Fruit fly (Drosophila melanogaster) whole organism, embryonic: ENCODE measurements around the gene Sap30.
A peak's percentile ranks its signal among the peaks of the same experiment; 100 is the strongest.

Experiments used
- CG10431 ChIP-seq: fragments of 200-800 bp; sonication (Bioruptor generic); optimal IDR thresholded peaks from 3 replicates; lab custom pipeline; 2018; ENCODE audit warnings: missing biosample characterization, mild to moderate bottlenecking, missing genetic modification characterization
- CG11560 ChIP-seq: fragments of 200-800 bp; sonication (Bioruptor generic); IDR thresholded peaks from 3 replicates; pipeline ENCODE4 v1.3.6; 2022; ENCODE audit warnings: missing biosample characterization, missing genetic modification characterization
- CG12659 ChIP-seq: fragments of 200-800 bp; sonication (Bioruptor generic); optimal IDR thresholded peaks from 3 replicates; lab custom pipeline; 2017; ENCODE audit warnings: mild to moderate bottlenecking, missing biosample characterization, missing genetic modification reagents, missing genetic modification characterization
- CG13287 ChIP-seq: fragments of 200-800 bp; sonication (Bioruptor generic); IDR thresholded peaks from 2 replicates; pipeline ENCODE4 v1.3.6; 2022; ENCODE audit warnings: missing biosample characterization, missing genetic modification characterization; ENCODE audit not compliant: partially characterized antibody
- CG13424 ChIP-seq: fragments of 200-800 bp; sonication (Bioruptor generic); optimal IDR thresholded peaks from 2 replicates; lab custom pipeline; 2019; ENCODE audit warnings: missing biosample characterization, mild to moderate bottlenecking, missing genetic modification characterization, moderate library complexity
- CG1529 ChIP-seq: fragments of 200-800 bp; sonication (Bioruptor generic); optimal IDR thresholded peaks from 3 replicates; lab custom pipeline; 2018; ENCODE audit warnings: missing biosample characterization, missing genetic modification characterization
- CG15479 ChIP-seq: fragments of 200-800 bp; sonication (Bioruptor generic); optimal IDR thresholded peaks from 3 replicates; lab custom pipeline; 2019; ENCODE audit warnings: missing biosample characterization, mild to moderate bottlenecking, missing genetic modification characterization, moderate library complexity
- CG1602 ChIP-seq: fragments of 200-800 bp; sonication (Bioruptor generic); optimal IDR thresholded peaks from 3 replicates; lab custom pipeline; 2016; ENCODE audit warnings: missing biosample characterization, missing genetic modification characterization
- CG17568 ChIP-seq: fragments of 200-800 bp; sonication (Bioruptor generic); optimal IDR thresholded peaks from 2 replicates; lab custom pipeline; 2018; ENCODE audit warnings: missing biosample characterization, mild to moderate bottlenecking, missing genetic modification characterization, moderate library complexity
- CG18619 ChIP-seq: fragments of 200-800 bp; sonication (Bioruptor generic); optimal IDR thresholded peaks from 3 replicates; lab custom pipeline; 2017; ENCODE audit warnings: missing biosample characterization, mild to moderate bottlenecking, missing genetic modification characterization
- CG32767 ChIP-seq: fragments of 200-800 bp; sonication (Bioruptor generic); IDR thresholded peaks from 2 replicates; pipeline ENCODE4 v1.3.6; 2022; ENCODE audit warnings: missing biosample characterization, missing genetic modification characterization
- CG4424 ChIP-seq: fragments of 200-800 bp; sonication (Bioruptor generic); optimal IDR thresholded peaks from 3 replicates; lab custom pipeline; 2016; ENCODE audit warnings: missing biosample characterization, missing genetic modification characterization
- CG4730 ChIP-seq: fragments of 200-800 bp; sonication (Bioruptor generic); IDR thresholded peaks from 2 replicates; pipeline ENCODE4 v1.3.6; 2022; ENCODE audit warnings: missing biosample characterization, missing genetic modification characterization
- CG5245 ChIP-seq: fragments of 200-800 bp; sonication (Bioruptor generic); optimal IDR thresholded peaks from 3 replicates; lab custom pipeline; 2016; ENCODE audit warnings: missing biosample characterization, missing genetic modification characterization
- CG6854 ChIP-seq: fragments of 200-800 bp; sonication (Bioruptor generic); optimal IDR thresholded peaks from 3 replicates; lab custom pipeline; 2017; ENCODE audit warnings: missing biosample characterization, mild to moderate bottlenecking, missing genetic modification characterization
- CG7556 ChIP-seq: fragments of 200-800 bp; sonication (Bioruptor generic); optimal IDR thresholded peaks from 2 replicates; lab custom pipeline; 2017; ENCODE audit warnings: missing biosample characterization, mild to moderate bottlenecking, missing genetic modification characterization
- CG8388 ChIP-seq: fragments of 200-800 bp; sonication (Bioruptor generic); optimal IDR thresholded peaks from 2 replicates; lab custom pipeline; 2019; ENCODE audit warnings: missing biosample characterization, mild to moderate bottlenecking, missing genetic modification characterization, moderate library complexity
- CG8765 ChIP-seq: fragments of 200-800 bp; sonication (Bioruptor generic); IDR thresholded peaks from 2 replicates; pipeline ENCODE4 v1.3.6; 2022; ENCODE audit warnings: missing biosample characterization, missing genetic modification characterization
- Camta ChIP-seq: fragments of 200-800 bp; sonication (Bioruptor generic); optimal IDR thresholded peaks from 2 replicates; lab custom pipeline; 2016; ENCODE audit warnings: missing biosample characterization, missing genetic modification characterization
- Doc3 ChIP-seq: fragments of 200-800 bp; sonication (Bioruptor generic); IDR thresholded peaks from 3 replicates; pipeline ENCODE4 v1.3.6; 2022; ENCODE audit warnings: missing biosample characterization, missing genetic modification characterization; ENCODE audit not compliant: partially characterized antibody
- Dref ChIP-seq: fragments of 200-800 bp; sonication (Bioruptor generic); IDR thresholded peaks from 2 replicates; pipeline ENCODE4 v1.3.6; 2022; ENCODE audit warnings: missing biosample characterization, missing genetic modification characterization
- Hmx ChIP-seq: fragments of 200-800 bp; sonication (Bioruptor generic); optimal IDR thresholded peaks from 2 replicates; lab custom pipeline; 2016; ENCODE audit warnings: missing biosample characterization, missing genetic modification characterization
- Max ChIP-seq: fragments of 200-800 bp; sonication (Bioruptor generic); optimal IDR thresholded peaks from 2 replicates; lab custom pipeline; 2016; ENCODE audit warnings: missing biosample characterization, mild to moderate bottlenecking, missing genetic modification characterization
- NK7.1 ChIP-seq: fragments of 200-800 bp; sonication (Bioruptor generic); optimal IDR thresholded peaks from 3 replicates; lab custom pipeline; 2016; ENCODE audit warnings: missing biosample characterization, missing genetic modification characterization
- Nf-YA ChIP-seq: fragments of 200-800 bp; sonication (Bioruptor generic); IDR thresholded peaks from 2 replicates; pipeline ENCODE4 v1.3.6; 2022; ENCODE audit warnings: missing biosample characterization, missing genetic modification characterization
- Poxn ChIP-seq: fragments of 200-800 bp; sonication (Bioruptor generic); IDR thresholded peaks from 2 replicates; pipeline ENCODE4 v1.3.6; 2022; ENCODE audit warnings: missing biosample characterization, missing genetic modification characterization
- Rx ChIP-seq: fragments of 200-800 bp; sonication (Bioruptor generic); IDR thresholded peaks from 2 replicates; pipeline ENCODE4 v1.3.6; 2022; ENCODE audit warnings: missing biosample characterization, missing genetic modification characterization
- Scr ChIP-seq: fragments of 200-800 bp; sonication (Bioruptor generic); IDR thresholded peaks from 2 replicates; pipeline ENCODE4 v1.3.6; 2022; ENCODE audit warnings: missing biosample characterization, missing genetic modification characterization; ENCODE audit not compliant: partially characterized antibody
- TFAM ChIP-seq: fragments of 200-800 bp; sonication (Bioruptor generic); optimal IDR thresholded peaks from 2 replicates; lab custom pipeline; 2017; ENCODE audit warnings: missing biosample characterization, missing genetic modification characterization, inconsistent platforms
- Trl ChIP-seq, 3 experiments: fragments of >200 bp in 2 of 3; fragments of 200-800 bp in 1 of 3; sonication (Bioruptor generic) in 1 of 3; optimal IDR thresholded peaks; 2 replicates in 1 of 3; 3 replicates in 2 of 3; lab custom pipeline; 2016 to 2017; ENCODE audit warnings: missing biosample characterization in 1 of 3, missing genetic modification characterization in 1 of 3
- abd-A ChIP-seq: fragments of 200-800 bp; sonication (Bioruptor generic); optimal IDR thresholded peaks from 3 replicates; lab custom pipeline; 2019; ENCODE audit warnings: missing biosample characterization, mild to moderate bottlenecking, missing genetic modification characterization, moderate library complexity
- ash1 ChIP-seq: fragments of 200-800 bp; sonication (Bioruptor generic); optimal IDR thresholded peaks from 2 replicates; lab custom pipeline; 2018; ENCODE audit warnings: missing biosample characterization, mild to moderate bottlenecking, missing genetic modification characterization
- bigmax ChIP-seq: fragments of 200-800 bp; sonication (Bioruptor generic); optimal IDR thresholded peaks from 2 replicates; lab custom pipeline; 2018; ENCODE audit warnings: missing biosample characterization, mild to moderate bottlenecking, missing genetic modification characterization
- chn ChIP-seq: fragments of 200-800 bp; sonication (Bioruptor generic); optimal IDR thresholded peaks from 2 replicates; lab custom pipeline; 2016; ENCODE audit warnings: missing biosample characterization, missing genetic modification characterization
- emc ChIP-seq: fragments of 200-800 bp; sonication (Bioruptor generic); optimal IDR thresholded peaks from 2 replicates; lab custom pipeline; 2016; ENCODE audit warnings: missing biosample characterization, missing genetic modification characterization
- h ChIP-seq: fragments of >200 bp; optimal IDR thresholded peaks from 2 replicates; lab custom pipeline; 2017
- lilli ChIP-seq: fragments of 200-800 bp; sonication (Bioruptor generic); optimal IDR thresholded peaks from 3 replicates; lab custom pipeline; 2016; ENCODE audit warnings: missing biosample characterization, missing genetic modification characterization
- nmo ChIP-seq: fragments of 200-800 bp; sonication (Bioruptor generic); optimal IDR thresholded peaks from 2 replicates; lab custom pipeline; 2018; ENCODE audit warnings: missing biosample characterization, mild to moderate bottlenecking, missing genetic modification characterization, moderate library complexity
- pita ChIP-seq: fragments of 200-800 bp; sonication (Bioruptor generic); optimal IDR thresholded peaks from 2 replicates; lab custom pipeline; 2017; ENCODE audit warnings: missing biosample characterization, mild to moderate bottlenecking, missing genetic modification characterization
- prd ChIP-seq, 3 experiments: fragments of >200 bp in 2 of 3; fragments of 200-800 bp in 1 of 3; sonication (Bioruptor generic) in 1 of 3; optimal IDR thresholded peaks in 2 of 3; IDR thresholded peaks in 1 of 3; 2 replicates in 2 of 3; 3 replicates in 1 of 3; pipeline versions ENCODE4 v1.3.6 to Lab custom; 2017 to 2022; ENCODE audit warnings: missing biosample characterization in 1 of 3, missing genetic modification characterization in 1 of 3
- psq ChIP-seq: fragments of 200-800 bp; sonication (Bioruptor generic); optimal IDR thresholded peaks from 2 replicates; lab custom pipeline; 2017; ENCODE audit warnings: missing biosample characterization, missing genetic modification characterization
- scrt ChIP-seq: fragments of 200-800 bp; sonication (Bioruptor generic); optimal IDR thresholded peaks from 2 replicates; lab custom pipeline; 2018; ENCODE audit warnings: missing biosample characterization, mild to moderate bottlenecking, missing genetic modification characterization, moderate library complexity
- sim ChIP-seq: fragments of 200-800 bp; sonication (Bioruptor generic); IDR thresholded peaks from 2 replicates; pipeline ENCODE4 v1.3.6; 2022; ENCODE audit warnings: missing biosample characterization, missing genetic modification characterization
- so ChIP-seq: fragments of 200-800 bp; sonication (Bioruptor generic); IDR thresholded peaks from 3 replicates; pipeline ENCODE4 v1.3.6; 2022; ENCODE audit warnings: missing biosample characterization, missing genetic modification characterization
- tio ChIP-seq: fragments of 200-800 bp; sonication (Bioruptor generic); optimal IDR thresholded peaks from 2 replicates; lab custom pipeline; 2017; ENCODE audit warnings: missing biosample characterization, missing genetic modification characterization, inconsistent platforms
- tna ChIP-seq: fragments of 200-800 bp; sonication (Bioruptor generic); IDR thresholded peaks from 2 replicates; pipeline ENCODE4 v1.3.6; 2022; ENCODE audit warnings: missing biosample characterization, missing genetic modification characterization; ENCODE audit not compliant: partially characterized antibody
- ttk ChIP-seq: fragments of 200-800 bp; sonication (Bioruptor generic); IDR thresholded peaks from 2 replicates; pipeline ENCODE4 v2.1.2; 2022; ENCODE audit warnings: missing biosample characterization, missing genetic modification characterization
- twi ChIP-seq: fragments of 200-800 bp; optimal IDR thresholded peaks from 2 replicates; lab custom pipeline; 2019; ENCODE audit warnings: missing biosample characterization, mild to moderate bottlenecking, missing genetic modification characterization, moderate library complexity
- zen ChIP-seq: fragments of 200-800 bp; sonication (Bioruptor generic); optimal IDR thresholded peaks from 3 replicates; lab custom pipeline; 2018; ENCODE audit warnings: missing biosample characterization, mild to moderate bottlenecking, missing genetic modification characterization, moderate library complexity
- zen2 ChIP-seq: fragments of 200-800 bp; sonication (Bioruptor generic); IDR thresholded peaks from 3 replicates; pipeline ENCODE4 v1.3.6; 2022; ENCODE audit warnings: missing biosample characterization, missing genetic modification characterization; ENCODE audit not compliant: partially characterized antibody
- zfh2 ChIP-seq: fragments of 200-800 bp; sonication (Bioruptor generic); optimal IDR thresholded peaks from 2 replicates; lab custom pipeline; 2016; ENCODE audit warnings: missing biosample characterization, missing genetic modification characterization

Gene Sap30

dm6 chrX:16787416-16787900, 375 bp downstream of the Sap30 start (continued):
- no peak for TF ChIP-seq CG8765 (GFP tag; lab: Robert Waterston, UW)
- no peak for TF ChIP-seq lilli (GFP tag; lab: Kevin White, UChicago)
- no peak for TF ChIP-seq CG32767 (GFP tag; lab: Robert Waterston, UW)
- TF ChIP-seq h (lab: Kevin White, UChicago), result no peak
- TF ChIP-seq TFAM (GFP tag; lab: Kevin White, UChicago), result no peak
- TF ChIP-seq CG15479 (GFP tag; lab: Kevin White, UChicago), result peak; percentile 60
- TF ChIP-seq Dref (GFP tag; lab: Robert Waterston, UW), result peak; percentile 35; the same call in 1 of the 2 replicates
- TF ChIP-seq Max (GFP tag; lab: Kevin White, UChicago), result no peak
- no peak for TF ChIP-seq emc (GFP tag; lab: Kevin White, UChicago)
- TF ChIP-seq CG11560 (tag; lab: Robert Waterston, UW), result no peak
- no peak; the same call in 2 of the 3 replicates for TF ChIP-seq Doc3 (GFP tag; lab: Robert Waterston, UW)
- TF ChIP-seq CG8388, result no peak
- no peak for TF ChIP-seq Hmx (GFP tag; lab: Kevin White, UChicago)
- TF ChIP-seq CG13424, result no peak
- TF ChIP-seq nmo (GFP tag; lab: Kevin White, UChicago), result peak; percentile 28
- TF ChIP-seq bigmax, result no peak
- TF ChIP-seq NK7.1 (GFP tag; lab: Kevin White, UChicago), result no peak
- no peak for TF ChIP-seq CG10431 (GFP tag; lab: Kevin White, UChicago)
- no peak for TF ChIP-seq sim (GFP tag; lab: Robert Waterston, UW)
- no peak for TF ChIP-seq CG4730 (GFP tag; lab: Robert Waterston, UW)
- no peak for TF ChIP-seq twi (tag; lab: Kevin White, UChicago)
- no peak for TF ChIP-seq CG1529
- TF ChIP-seq zen (tag; lab: Kevin White, UChicago), result no peak
- no peak for TF ChIP-seq Rx (GFP tag; lab: Robert Waterston, UW)
- no peak for TF ChIP-seq prd (optimal IDR thresholded peaks at IDR 0.05; lab: Kevin White, UChicago)
- peak; percentile 54; the same call in 2 of the 3 replicates for TF ChIP-seq prd (GFP tag; IDR thresholded peaks at IDR 0.05; lab: Robert Waterston, UW)
- TF ChIP-seq scrt (GFP tag; lab: Kevin White, UChicago), result no peak
- no peak for TF ChIP-seq so (GFP tag; lab: Robert Waterston, UW)
- TF ChIP-seq Nf-YA (GFP tag; lab: Robert Waterston, UW), result no peak
- TF ChIP-seq pita (GFP tag; lab: Kevin White, UChicago), result no peak
- no peak for TF ChIP-seq psq
- TF ChIP-seq Scr (GFP tag; lab: Robert Waterston, UW), result peak; percentile 66
- TF ChIP-seq CG4424 (GFP tag; lab: Kevin White, UChicago), result no peak
- no peak for TF ChIP-seq CG5245
- TF ChIP-seq tio (GFP tag; lab: Kevin White, UChicago), result no peak
- no peak for TF ChIP-seq CG6854 (GFP tag; lab: Kevin White, UChicago)
- TF ChIP-seq Trl (optimal IDR thresholded peaks at IDR 0.05; lab: Kevin White, UChicago), result no peak
- TF ChIP-seq Trl (GFP tag; optimal IDR thresholded peaks at IDR 0.05; lab: Kevin White, UChicago), result no peak
- TF ChIP-seq CG12659 (GFP tag; lab: Kevin White, UChicago), result no peak
- TF ChIP-seq zfh2 (GFP tag; lab: Kevin White, UChicago), result no peak
- TF ChIP-seq Camta (GFP tag; lab: Kevin White, UChicago), result no peak
- peak; percentile 65 for TF ChIP-seq CG13287
- TF ChIP-seq abd-A (tag; lab: Kevin White, UChicago), result no peak
- TF ChIP-seq CG7556 (GFP tag; lab: Kevin White, UChicago), result no peak
- TF ChIP-seq chn, result no peak
- no peak for TF ChIP-seq zen2 (GFP tag; lab: Robert Waterston, UW)
- no peak for TF ChIP-seq Poxn (GFP tag; lab: Robert Waterston, UW)
- no peak for TF ChIP-seq tna (GFP tag; lab: Robert Waterston, UW)
- no peak for TF ChIP-seq CG18619 (GFP tag; lab: Kevin White, UChicago)
- no peak for TF ChIP-seq ttk
- TF ChIP-seq CG1602 (GFP tag; lab: Kevin White, UChicago), result no peak
- no peak for TF ChIP-seq ash1
- no peak for TF ChIP-seq CG17568 (GFP tag; lab: Kevin White, UChicago)
